Worm (Caenorhabditis elegans): Measurements from ENCODE around the gene bli-6.

The bli-6 gene

ce11 chrIV:6416553-6416952 is 39.7 kb downstream of the bli-6 start, which contains the start of gene Y73B6BL.22:
TSS of gene Y73B6BL.22 (minus strand) at chrIV:6416653.
- no peak for TF ChIP-seq fos-1 (tag; optimal IDR thresholded peaks at IDR 0.05)
- TF ChIP-seq F13H6.1 (tag; optimal IDR thresholded peaks at IDR 0.05): no peak
- TF ChIP-seq aly-2 (tag; optimal IDR thresholded peaks at IDR 0.05): no peak
- TF ChIP-seq snpc-4 (tag; optimal IDR thresholded peaks at IDR 0.05): no peak
- TF ChIP-seq ZK546.5 (tag; optimal IDR thresholded peaks at IDR 0.05): no peak
- TF ChIP-seq mdl-1 (tag; optimal IDR thresholded peaks at IDR 0.05): no peak
- no peak for TF ChIP-seq unc-55 (GFP tag; optimal IDR thresholded peaks at IDR 0.05)

- no peak for TF ChIP-seq lin-11 (tag; optimal IDR thresholded peaks at IDR 0.05)
- TF ChIP-seq unc-39 (tag; optimal IDR thresholded peaks at IDR 0.05): no peak
- TF ChIP-seq nhr-11 (tag; optimal IDR thresholded peaks at IDR 0.05): no peak
- TF ChIP-seq crh-2 (tag; optimal IDR thresholded peaks at IDR 0.05): no peak
- no peak for TF ChIP-seq alr-1 (tag; optimal IDR thresholded peaks at IDR 0.05)
- no peak for TF ChIP-seq elt-1 (tag; optimal IDR thresholded peaks at IDR 0.05)
- no peak for TF ChIP-seq mdl-1 (tag; optimal IDR thresholded peaks at IDR 0.05)
- TF ChIP-seq zag-1 (tag; optimal IDR thresholded peaks at IDR 0.05): no peak
- TF ChIP-seq sma-9 (GFP tag; optimal IDR thresholded peaks at IDR 0.05): no peak
- no peak for TF ChIP-seq sma-9 (tag; optimal IDR thresholded peaks at IDR 0.05)
- TF ChIP-seq lsy-2 (tag; optimal IDR thresholded peaks at IDR 0.05): no peak
- no peak for TF ChIP-seq nhr-21 (tag; optimal IDR thresholded peaks at IDR 0.05)
- TF ChIP-seq nhr-77 (tag; optimal IDR thresholded peaks at IDR 0.05): no peak
- no peak for TF ChIP-seq snpc-4 (tag; optimal IDR thresholded peaks at IDR 0.05)
Observed at ce11 chrIV:6417612-6418011, 40.7 kb downstream of the bli-6 start.

ce11 chrIV:6419031-6419582 is 42.2 kb downstream of the bli-6 start, which contains the start of the genes Y73B6BL.23 and htp-2:
TSS of gene Y73B6BL.23 (minus strand) at chrIV:6419081.
TSS of gene htp-2 (plus strand) at chrIV:6419522.
- TF ChIP-seq fos-1 (tag; optimal IDR thresholded peaks at IDR 0.05) (no peak), lin-11 (tag; optimal IDR thresholded peaks at IDR 0.05) (no peak), blmp-1 (tag; optimal IDR thresholded peaks at IDR 0.05; ENCODE audit: insufficient read depth) (no peak), lin-13 (GFP tag; optimal IDR thresholded peaks at IDR 0.05) (no peak), unc-39 (tag; optimal IDR thresholded peaks at IDR 0.05) (no peak), nhr-237 (tag; optimal IDR thresholded peaks at IDR 0.05) (no peak), crh-2 (tag; optimal IDR thresholded peaks at IDR 0.05) (no peak), elt-3 (tag; optimal IDR thresholded peaks at IDR 0.05) (no peak), unc-55 (GFP tag; optimal IDR thresholded peaks at IDR 0.05) (no peak), C34F6.9 (tag; optimal IDR thresholded peaks at IDR 0.05) (no peak), mbf-1 (tag; optimal IDR thresholded peaks at IDR 0.05) (no peak), gmeb-1 (tag; optimal IDR thresholded peaks at IDR 0.05) (no peak), sem-4 (tag; optimal IDR thresholded peaks at IDR 0.05) (no peak), nhr-11 (tag; optimal IDR thresholded peaks at IDR 0.05) (no peak), sma-3 (GFP tag; optimal IDR thresholded peaks at IDR 0.05) (no peak), sma-9 (GFP tag; optimal IDR thresholded peaks at IDR 0.05) (no peak), sma-9 (tag; optimal IDR thresholded peaks at IDR 0.05) (no peak)

- TF ChIP-seq mdl-1 (tag; optimal IDR thresholded peaks at IDR 0.05): no peak
- no peak for TF ChIP-seq skn-1 (tag; optimal IDR thresholded peaks at IDR 0.05)
- no peak for TF ChIP-seq nhr-12 (tag; optimal IDR thresholded peaks at IDR 0.05)
- TF ChIP-seq blmp-1 (tag; optimal IDR thresholded peaks at IDR 0.05; ENCODE audit: insufficient read depth): no peak
- TF ChIP-seq sma-9 (GFP tag; optimal IDR thresholded peaks at IDR 0.05): no peak
- no peak for TF ChIP-seq sma-9 (tag; optimal IDR thresholded peaks at IDR 0.05)
- no peak for TF ChIP-seq ceh-16 (tag; optimal IDR thresholded peaks at IDR 0.05)
- TF ChIP-seq nhr-237 (tag; optimal IDR thresholded peaks at IDR 0.05): no peak
- TF ChIP-seq ama-1 (optimal IDR thresholded peaks at IDR 0.05): no peak
- TF ChIP-seq nhr-6 (tag; optimal IDR thresholded peaks at IDR 0.05): no peak
- TF ChIP-seq zag-1 (tag; optimal IDR thresholded peaks at IDR 0.05): no peak
- no peak for TF ChIP-seq peb-1 (tag; optimal IDR thresholded peaks at IDR 0.05)
- TF ChIP-seq nhr-23 (tag; optimal IDR thresholded peaks at IDR 0.05): no peak
- TF ChIP-seq lin-39 (tag; optimal IDR thresholded peaks at IDR 0.05): no peak
Observed at ce11 chrIV:6421183-6421635, 44.3 kb downstream of the bli-6 start, which contains the start of gene puf-11. TSS of gene puf-11 (plus strand) at chrIV:6421585.

Data from whole organism, L2 larva.